Fruit fly (Drosophila melanogaster): ENCODE measurements around the gene CG9175.

The CG9175 gene

dm6 chr2L:6068544-6069251 is 30.1 kb downstream of the CG9175 start, which contains the start of the genes CG9150 and Pfdn1 (continued):
- TF ChIP-seq Neu2 (GFP tag; optimal IDR thresholded peaks at IDR 0.05; ENCODE audit: borderline replicate concordance): no peak
- no peak for TF ChIP-seq CG4707 (GFP tag; optimal IDR thresholded peaks at IDR 0.05)
- TF ChIP-seq dysf (GFP tag; IDR thresholded peaks at IDR 0.05): no peak
- TF ChIP-seq CG1792 (GFP tag; optimal IDR thresholded peaks at IDR 0.05): no peak
- no peak for TF ChIP-seq ssp (GFP tag; IDR thresholded peaks at IDR 0.05)
- TF ChIP-seq otp (GFP tag; IDR thresholded peaks at IDR 0.05): no peak
- no peak for TF ChIP-seq CG16779 (GFP tag; IDR thresholded peaks at IDR 0.05)
- TF ChIP-seq salm (tag; optimal IDR thresholded peaks at IDR 0.05): no peak
- no peak for TF ChIP-seq Usf (GFP tag; optimal IDR thresholded peaks at IDR 0.05)
- no peak for TF ChIP-seq CG34376 (GFP tag; optimal IDR thresholded peaks at IDR 0.05)
- peak; percentile 57 for TF ChIP-seq stwl (tag; optimal IDR thresholded peaks at IDR 0.05)
- TF ChIP-seq ems (GFP tag; optimal IDR thresholded peaks at IDR 0.05): no peak
- TF ChIP-seq CG11723 (GFP tag; optimal IDR thresholded peaks at IDR 0.05): no peak
- TF ChIP-seq ara (GFP tag; IDR thresholded peaks at IDR 0.05): no peak
- TF ChIP-seq Mrtf (GFP tag; IDR thresholded peaks at IDR 0.05): no peak
- no peak for TF ChIP-seq lilli (GFP tag; optimal IDR thresholded peaks at IDR 0.05)
- TF ChIP-seq BtbVII (GFP tag; optimal IDR thresholded peaks at IDR 0.05): no peak
- TF ChIP-seq dimm (GFP tag; IDR thresholded peaks at IDR 0.05): no peak
- no peak for TF ChIP-seq jing (GFP tag; optimal IDR thresholded peaks at IDR 0.05)
- TF ChIP-seq mirr (GFP tag; optimal IDR thresholded peaks at IDR 0.05): no peak
- no peak for TF ChIP-seq NFAT (GFP tag; IDR thresholded peaks at IDR 0.05)
- no peak for TF ChIP-seq chif (GFP tag; optimal IDR thresholded peaks at IDR 0.05)
- TF ChIP-seq Trl (optimal IDR thresholded peaks at IDR 0.05): no peak
- no peak for TF ChIP-seq Trl (GFP tag; optimal IDR thresholded peaks at IDR 0.05)
- TF ChIP-seq CG17829 (tag; optimal IDR thresholded peaks at IDR 0.05): no peak
- TF ChIP-seq CG14014 (GFP tag; IDR thresholded peaks at IDR 0.05): no peak
- no peak for TF ChIP-seq Poxn (GFP tag; IDR thresholded peaks at IDR 0.05)
- TF ChIP-seq CG13894 (tag; optimal IDR thresholded peaks at IDR 0.05): no peak
- TF ChIP-seq da (GFP tag; optimal IDR thresholded peaks at IDR 0.05): no peak
- no peak for TF ChIP-seq MTF-1 (GFP tag; optimal IDR thresholded peaks at IDR 0.05; ENCODE audit: borderline replicate concordance)
- no peak for TF ChIP-seq Awh (GFP tag; IDR thresholded peaks at IDR 0.05)
- TF ChIP-seq CG18599 (GFP tag; optimal IDR thresholded peaks at IDR 0.05): no peak
- TF ChIP-seq CG2129 (GFP tag; IDR thresholded peaks at IDR 0.05; ENCODE audit: partially characterized antibody): peak; percentile 80
- TF ChIP-seq run (tag; optimal IDR thresholded peaks at IDR 0.05): no peak
- TF ChIP-seq gt (GFP tag; IDR thresholded peaks at IDR 0.05): no peak
- TF ChIP-seq CHES-1-like (GFP tag; optimal IDR thresholded peaks at IDR 0.05): no peak
- no peak for TF ChIP-seq mam (GFP tag; optimal IDR thresholded peaks at IDR 0.05)
- no peak for TF ChIP-seq CG31388 (GFP tag; optimal IDR thresholded peaks at IDR 0.05)
- no peak for TF ChIP-seq Xbp1 (GFP tag; optimal IDR thresholded peaks at IDR 0.05)
- peak; percentile 85 for TF ChIP-seq CG6791 (GFP tag; IDR thresholded peaks at IDR 0.05; ENCODE audit: partially characterized antibody)
- no peak for TF ChIP-seq Asciz (GFP tag; optimal IDR thresholded peaks at IDR 0.05)
- no peak for TF ChIP-seq Bdp1 (GFP tag; optimal IDR thresholded peaks at IDR 0.05)
- no peak for TF ChIP-seq NC2β (GFP tag; optimal IDR thresholded peaks at IDR 0.05)
- no peak for TF ChIP-seq Six4 (GFP tag; optimal IDR thresholded peaks at IDR 0.05)
- no peak for TF ChIP-seq unpg (GFP tag; optimal IDR thresholded peaks at IDR 0.05)
- no peak for TF ChIP-seq vfl (GFP tag; optimal IDR thresholded peaks at IDR 0.05)
- TF ChIP-seq CG12744 (GFP tag; optimal IDR thresholded peaks at IDR 0.05): no peak
- TF ChIP-seq B-H2 (GFP tag; optimal IDR thresholded peaks at IDR 0.05): no peak
- no peak for TF ChIP-seq CG4404 (GFP tag; IDR thresholded peaks at IDR 0.05)
- TF ChIP-seq CG16815 (GFP tag; optimal IDR thresholded peaks at IDR 0.05): no peak
- TF ChIP-seq zfh1 (GFP tag; IDR thresholded peaks at IDR 0.05): no peak
- TF ChIP-seq maf-S (GFP tag; optimal IDR thresholded peaks at IDR 0.05): no peak
